Worm (Caenorhabditis elegans): ENCODE data around the gene syx-2.

syx-2 gene

DNA sequence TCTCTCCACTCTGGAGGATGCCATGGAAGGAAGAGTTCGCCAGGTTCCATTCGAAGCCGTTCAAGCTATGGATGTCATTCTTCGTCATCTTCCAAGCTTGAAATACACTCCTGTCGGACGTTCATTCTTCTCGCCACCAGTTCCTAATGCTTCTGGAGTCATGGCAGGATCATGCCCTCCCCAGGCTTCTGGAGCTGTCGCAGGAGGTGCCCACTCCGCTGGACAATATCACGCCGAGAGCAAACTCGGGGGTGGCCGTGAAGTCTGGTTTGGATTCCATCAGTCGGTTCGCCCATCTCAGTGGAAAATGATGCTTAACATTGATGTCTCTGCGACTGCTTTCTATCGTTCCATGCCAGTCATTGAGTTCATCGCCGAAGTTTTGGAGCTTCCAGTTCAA lies 7.6 kb upstream of the syx-2 start:
- TF ChIP-seq C08G9.2 (tag; optimal IDR thresholded peaks at IDR 0.05) = no peak
- TF ChIP-seq mec-3 (tag; optimal IDR thresholded peaks at IDR 0.05; ENCODE audit: borderline replicate concordance) = no peak
- TF ChIP-seq pax-1 (tag; optimal IDR thresholded peaks at IDR 0.05) = no peak
- TF ChIP-seq C38D4.7 (GFP tag; optimal IDR thresholded peaks at IDR 0.05) = no peak
- no peak for TF ChIP-seq dve-1 (tag; optimal IDR thresholded peaks at IDR 0.05)
- TF ChIP-seq tbx-2 (tag; optimal IDR thresholded peaks at IDR 0.05) = no peak
- no peak for TF ChIP-seq ceh-30 (tag; optimal IDR thresholded peaks at IDR 0.05)
- TF ChIP-seq ama-1 (optimal IDR thresholded peaks at IDR 0.05) = no peak
- no peak for TF ChIP-seq tbx-7 (tag; optimal IDR thresholded peaks at IDR 0.05)
- no peak for TF ChIP-seq K09A11.1 (tag; optimal IDR thresholded peaks at IDR 0.05; ENCODE audit: insufficient read depth)
- no peak for TF ChIP-seq ceh-14 (tag; optimal IDR thresholded peaks at IDR 0.05)
- no peak for TF ChIP-seq sdc-2 (tag; optimal IDR thresholded peaks at IDR 0.05)
- no peak for TF ChIP-seq ref-2 (tag; optimal IDR thresholded peaks at IDR 0.05)
- no peak for TF ChIP-seq ahr-1 (tag; optimal IDR thresholded peaks at IDR 0.05)
- TF ChIP-seq eyg-1 (tag; optimal IDR thresholded peaks at IDR 0.05) = no peak
- no peak for TF ChIP-seq pros-1 (tag; optimal IDR thresholded peaks at IDR 0.05)
- TF ChIP-seq che-1 (tag; optimal IDR thresholded peaks at IDR 0.05) = no peak
- TF ChIP-seq lim-6 (tag; optimal IDR thresholded peaks at IDR 0.05) = no peak
- TF ChIP-seq ceh-9 (tag; optimal IDR thresholded peaks at IDR 0.05) = no peak

DNA sequence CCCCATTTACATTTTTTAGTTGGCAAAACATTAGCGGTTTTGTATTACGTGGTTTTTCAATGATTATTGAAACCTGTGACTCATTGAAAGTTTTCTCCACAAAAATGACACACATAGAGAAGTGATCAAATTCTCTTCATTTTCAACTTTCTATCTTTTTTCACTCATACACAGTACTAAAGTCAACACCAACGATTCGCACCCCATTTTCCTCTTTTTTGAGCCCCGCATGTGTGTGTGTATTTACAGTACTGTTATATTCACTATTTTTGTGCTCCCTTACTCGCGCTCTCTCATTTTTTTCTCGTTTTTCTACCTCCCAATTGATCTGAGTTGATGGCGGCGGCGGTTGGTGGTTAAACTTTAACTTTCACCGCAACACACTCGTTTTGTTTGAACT lies 1.5 kb upstream of the syx-2 start:
- TF ChIP-seq C08G9.2 (tag; optimal IDR thresholded peaks at IDR 0.05) (no peak), fax-1 (tag; optimal IDR thresholded peaks at IDR 0.05) (no peak), pax-1 (tag; optimal IDR thresholded peaks at IDR 0.05) (no peak)

DNA sequence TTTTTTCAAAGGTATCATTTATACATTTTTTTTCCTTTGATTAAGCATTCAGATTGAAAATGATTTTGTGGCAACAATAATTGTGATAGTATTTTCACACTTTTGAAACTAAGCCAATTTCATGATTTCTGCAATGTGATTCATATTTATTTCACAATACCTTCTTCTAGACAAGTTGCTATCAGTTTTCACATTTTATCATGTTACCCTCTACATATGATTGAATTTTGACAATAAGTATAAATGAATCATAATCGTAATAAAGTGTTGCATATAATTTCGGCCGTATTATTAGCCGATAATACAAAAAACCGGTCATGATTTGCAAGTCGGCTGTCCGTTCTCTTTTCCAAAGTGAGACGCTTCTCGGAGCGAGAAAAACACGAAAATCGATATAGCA lies 566 bp upstream of the syx-2 start:
- no peak for TF ChIP-seq C38D4.7 (GFP tag; optimal IDR thresholded peaks at IDR 0.05)
- no peak for TF ChIP-seq madf-2 (tag; optimal IDR thresholded peaks at IDR 0.05)
- TF ChIP-seq pha-4 (tag; optimal IDR thresholded peaks at IDR 0.05) = no peak
- TF ChIP-seq dmd-4 (tag; optimal IDR thresholded peaks at IDR 0.05; ENCODE audit: borderline replicate concordance) = no peak
- TF ChIP-seq sox-4 (tag; optimal IDR thresholded peaks at IDR 0.05) = no peak
- TF ChIP-seq ceh-2 (tag; optimal IDR thresholded peaks at IDR 0.05) = no peak
- TF ChIP-seq T23F11.4 (GFP tag; optimal IDR thresholded peaks at IDR 0.05) = no peak
- TF ChIP-seq tbx-7 (tag; optimal IDR thresholded peaks at IDR 0.05) = no peak
- no peak for TF ChIP-seq unc-42 (tag; optimal IDR thresholded peaks at IDR 0.05)
- TF ChIP-seq ahr-1 (tag; optimal IDR thresholded peaks at IDR 0.05) = no peak
- TF ChIP-seq pag-3 (tag; optimal IDR thresholded peaks at IDR 0.05; ENCODE audit: borderline replicate concordance) = no peak
- TF ChIP-seq ceh-6 (GFP tag; optimal IDR thresholded peaks at IDR 0.05) = no peak

DNA sequence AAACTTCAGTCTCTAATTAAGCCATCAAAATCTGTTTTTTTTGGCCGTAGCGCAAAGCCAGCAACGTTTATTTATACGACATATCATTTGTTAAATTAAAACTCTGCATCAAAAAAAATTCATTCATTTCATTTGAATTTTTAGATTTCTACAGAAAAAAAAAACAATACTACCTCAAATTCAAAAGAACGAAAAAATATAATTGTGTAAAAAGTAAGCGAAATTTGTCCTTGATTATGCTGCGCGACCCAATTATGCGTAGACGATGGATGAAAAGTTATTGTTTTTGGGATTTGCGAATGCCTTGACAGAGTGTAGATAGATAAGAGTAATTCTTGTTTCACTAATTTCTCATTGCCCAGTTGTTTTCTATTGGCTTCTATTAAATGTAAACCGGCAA lies 3.3 kb downstream of the syx-2 start, which contains the start of gene F48F7.3:
Gene F48F7.3 (plus strand): TSS at position 301 of the 400 bp plus-strand sequence.
- TF ChIP-seq fkh-10 (GFP tag; optimal IDR thresholded peaks at IDR 0.05) (no peak), T23F11.4 (GFP tag; optimal IDR thresholded peaks at IDR 0.05) (no peak), ceh-31 (tag; optimal IDR thresholded peaks at IDR 0.05) (no peak), C08G9.2 (tag; optimal IDR thresholded peaks at IDR 0.05) (no peak), pat-9 (tag; optimal IDR thresholded peaks at IDR 0.05) (no peak), dmd-4 (tag; optimal IDR thresholded peaks at IDR 0.05; ENCODE audit: borderline replicate concordance) (no peak), lim-6 (tag; optimal IDR thresholded peaks at IDR 0.05) (no peak), unc-3 (GFP tag; conservative IDR thresholded peaks at IDR 0.05) (no peak), unc-3 (tag; optimal IDR thresholded peaks at IDR 0.05) (no peak)

DNA sequence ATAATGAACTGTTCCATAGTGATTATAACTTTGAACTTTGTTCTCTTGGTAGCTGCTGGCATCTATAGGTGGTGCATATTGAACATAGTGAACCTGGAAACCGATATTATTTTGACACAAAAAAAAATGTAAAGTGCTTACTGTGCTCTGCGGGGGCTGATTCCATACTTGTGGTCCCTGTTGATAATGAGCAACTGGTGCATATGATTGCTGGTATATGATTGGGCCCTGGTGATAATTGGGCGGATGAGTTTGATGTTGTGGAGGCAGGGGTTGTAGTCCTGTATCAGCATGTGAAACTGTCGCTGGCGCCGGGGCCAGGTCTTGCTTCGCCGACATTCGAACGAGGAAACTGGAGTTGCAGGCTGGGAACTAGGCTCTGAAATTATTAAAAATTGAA lies 8.3 kb downstream of the syx-2 start, which contains the start of gene pqn-39:
Gene pqn-39 (minus strand): TSS at position 385 of the 400 bp plus-strand sequence.
- no peak for TF ChIP-seq C38D4.7 (GFP tag; optimal IDR thresholded peaks at IDR 0.05)
- no peak for TF ChIP-seq pqm-1 (tag; optimal IDR thresholded peaks at IDR 0.05)
- TF ChIP-seq unc-86 (tag; optimal IDR thresholded peaks at IDR 0.05) = no peak
- TF ChIP-seq pax-1 (tag; optimal IDR thresholded peaks at IDR 0.05) = no peak
- no peak for TF ChIP-seq lim-6 (tag; optimal IDR thresholded peaks at IDR 0.05)
- TF ChIP-seq hlh-13 (GFP tag; optimal IDR thresholded peaks at IDR 0.05) = no peak
- no peak for TF ChIP-seq ceh-34 (tag; optimal IDR thresholded peaks at IDR 0.05)
- no peak for TF ChIP-seq Y22D7AL.16 (tag; optimal IDR thresholded peaks at IDR 0.05)

All from whole organism, late embryonic.